Fruit fly (Drosophila melanogaster) whole organism, embryonic: ENCODE data around the gene spidey.

Experiments
- Adf1 ChIP-seq: fragments of 200-800 bp; sonication (Bioruptor generic); IDR thresholded peaks from 2 replicates; pipeline ENCODE4 v1.3.6; 2022; ENCODE audit warnings: missing biosample characterization, missing genetic modification characterization
- Blimp-1 ChIP-seq: fragments of 200-800 bp; sonication (Bioruptor generic); optimal IDR thresholded peaks from 3 replicates; lab custom pipeline; 2018; ENCODE audit warnings: missing biosample characterization, missing genetic modification characterization, mild to moderate bottlenecking, moderate library complexity, missing genetic modification reagents
- CG10274 ChIP-seq: fragments of 200-800 bp; sonication (Bioruptor generic); optimal IDR thresholded peaks from 3 replicates; lab custom pipeline; 2017; ENCODE audit warnings: missing biosample characterization, mild to moderate bottlenecking, missing genetic modification characterization
- CG10565 ChIP-seq: fragments of 200-800 bp; sonication (Bioruptor generic); optimal IDR thresholded peaks from 3 replicates; lab custom pipeline; 2016; ENCODE audit warnings: missing biosample characterization, mild to moderate bottlenecking, missing genetic modification characterization
- CG12071 ChIP-seq: fragments of 200-800 bp; sonication (Bioruptor generic); optimal IDR thresholded peaks from 3 replicates; lab custom pipeline; 2018; ENCODE audit warnings: missing biosample characterization, mild to moderate bottlenecking, missing genetic modification characterization
- CG12236 ChIP-seq: fragments of 200-800 bp; sonication (Bioruptor generic); optimal IDR thresholded peaks from 2 replicates; lab custom pipeline; 2016; ENCODE audit warnings: missing biosample characterization, missing genetic modification characterization
- CG12769 ChIP-seq: fragments of 200-800 bp; sonication (Bioruptor generic); optimal IDR thresholded peaks from 2 replicates; lab custom pipeline; 2019; ENCODE audit warnings: missing biosample characterization, mild to moderate bottlenecking, missing genetic modification characterization, moderate library complexity
- CG15011 ChIP-seq: fragments of 200-800 bp; sonication (Bioruptor generic); optimal IDR thresholded peaks from 3 replicates; lab custom pipeline; 2018; ENCODE audit warnings: missing biosample characterization, mild to moderate bottlenecking, missing genetic modification characterization
- CG16813 ChIP-seq: fragments of 200-800 bp; sonication (Bioruptor generic); IDR thresholded peaks from 3 replicates; pipeline ENCODE4 v1.3.6; 2022; ENCODE audit warnings: missing biosample characterization, missing genetic modification characterization; ENCODE audit not compliant: partially characterized antibody
- CG17912 ChIP-seq: fragments of 200-800 bp; sonication (Bioruptor generic); optimal IDR thresholded peaks from 2 replicates; lab custom pipeline; 2018; ENCODE audit warnings: missing biosample characterization, mild to moderate bottlenecking, missing genetic modification characterization
- CG31224 ChIP-seq: fragments of 200-800 bp; sonication (Bioruptor generic); IDR thresholded peaks from 2 replicates; pipeline ENCODE4 v1.3.6; 2022; ENCODE audit warnings: missing biosample characterization, missing genetic modification characterization
- CG3163 ChIP-seq: fragments of 200-800 bp; sonication (Bioruptor generic); optimal IDR thresholded peaks from 3 replicates; lab custom pipeline; 2016; ENCODE audit warnings: missing biosample characterization, missing genetic modification characterization
- CG43689 ChIP-seq: fragments of 200-800 bp; sonication (Bioruptor generic); IDR thresholded peaks from 2 replicates; pipeline ENCODE4 v1.3.6; 2022; ENCODE audit warnings: missing biosample characterization, missing genetic modification characterization
- CG5180 ChIP-seq: fragments of 200-800 bp; sonication (Bioruptor generic); optimal IDR thresholded peaks from 3 replicates; lab custom pipeline; 2017; ENCODE audit warnings: missing biosample characterization, missing genetic modification characterization, mild to moderate bottlenecking, moderate library complexity, missing genetic modification reagents
- CG7839 ChIP-seq: fragments of 200-800 bp; sonication (Bioruptor generic); optimal IDR thresholded peaks from 3 replicates; lab custom pipeline; 2018; ENCODE audit warnings: missing biosample characterization, mild to moderate bottlenecking, missing genetic modification characterization, moderate library complexity
- CG8281 ChIP-seq: fragments of 200-800 bp; sonication (Bioruptor generic); optimal IDR thresholded peaks from 2 replicates; lab custom pipeline; 2018; ENCODE audit warnings: missing biosample characterization, mild to moderate bottlenecking, missing genetic modification characterization, moderate library complexity
- CkIIα-i1 ChIP-seq: fragments of 200-800 bp; sonication (Bioruptor generic); IDR thresholded peaks from 2 replicates; pipeline ENCODE4 v1.3.6; 2022; ENCODE audit warnings: missing biosample characterization, missing genetic modification characterization
- D ChIP-seq, 2 experiments: fragments of 200-800 bp in 1 of 2; fragments of >200 bp in 1 of 2; sonication (Bioruptor generic) in 1 of 2; optimal IDR thresholded peaks; 2 replicates in 1 of 2; 3 replicates in 1 of 2; lab custom pipeline; 2017; ENCODE audit warnings: mild to moderate bottlenecking in 1 of 2, missing biosample characterization in 1 of 2, missing genetic modification characterization in 1 of 2, missing genetic modification reagents in 1 of 2
- Doc3 ChIP-seq: fragments of 200-800 bp; sonication (Bioruptor generic); IDR thresholded peaks from 3 replicates; pipeline ENCODE4 v1.3.6; 2022; ENCODE audit warnings: missing biosample characterization, missing genetic modification characterization; ENCODE audit not compliant: partially characterized antibody
- Fer2 ChIP-seq: fragments of 200-800 bp; sonication (Bioruptor generic); optimal IDR thresholded peaks from 2 replicates; lab custom pipeline; 2018; ENCODE audit warnings: missing biosample characterization, mild to moderate bottlenecking, missing genetic modification characterization, moderate library complexity
- Gsc ChIP-seq: fragments of 200-800 bp; sonication (Bioruptor generic); IDR thresholded peaks from 2 replicates; pipeline ENCODE4 v1.3.6; 2022; ENCODE audit warnings: missing biosample characterization, missing genetic modification characterization
- Hr3 ChIP-seq: fragments of 200-800 bp; sonication (Bioruptor generic); optimal IDR thresholded peaks from 3 replicates; lab custom pipeline; 2016; ENCODE audit warnings: missing biosample characterization, missing genetic modification characterization
- Hr39 ChIP-seq: fragments of >200 bp; optimal IDR thresholded peaks from 2 replicates; lab custom pipeline; 2017
- Hsf ChIP-seq: fragments of 200-800 bp; sonication (Bioruptor generic); optimal IDR thresholded peaks from 3 replicates; lab custom pipeline; 2016; ENCODE audit warnings: missing biosample characterization, missing genetic modification characterization
- Nf-YB ChIP-seq: fragments of 200-800 bp; sonication (Bioruptor generic); optimal IDR thresholded peaks from 3 replicates; lab custom pipeline; 2019; ENCODE audit warnings: missing biosample characterization, mild to moderate bottlenecking, missing genetic modification characterization, moderate library complexity
- Nf-YC ChIP-seq: fragments of 200-800 bp; optimal IDR thresholded peaks from 3 replicates; lab custom pipeline; 2019; ENCODE audit warnings: missing biosample characterization, mild to moderate bottlenecking, missing genetic modification characterization, moderate library complexity
- PHDP ChIP-seq: fragments of 200-800 bp; sonication (Bioruptor generic); optimal IDR thresholded peaks from 3 replicates; lab custom pipeline; 2018; ENCODE audit warnings: missing biosample characterization, mild to moderate bottlenecking, missing genetic modification characterization, moderate library complexity
- Poxn ChIP-seq: fragments of 200-800 bp; sonication (Bioruptor generic); IDR thresholded peaks from 2 replicates; pipeline ENCODE4 v1.3.6; 2022; ENCODE audit warnings: missing biosample characterization, missing genetic modification characterization
- Sox100B ChIP-seq: fragments of 200-800 bp; sonication (Bioruptor generic); optimal IDR thresholded peaks from 3 replicates; lab custom pipeline; 2018; ENCODE audit warnings: missing biosample characterization, mild to moderate bottlenecking, missing genetic modification characterization
- Vsx1 ChIP-seq: fragments of 200-800 bp; sonication (Bioruptor generic); optimal IDR thresholded peaks from 2 replicates; lab custom pipeline; 2017; ENCODE audit warnings: missing biosample characterization, mild to moderate bottlenecking, missing genetic modification characterization, missing genetic modification reagents
- YL-1 ChIP-seq: fragments of 200-800 bp; sonication (Bioruptor generic); optimal IDR thresholded peaks from 3 replicates; lab custom pipeline; 2017; ENCODE audit warnings: missing biosample characterization, mild to moderate bottlenecking, missing genetic modification characterization
- br ChIP-seq: fragments of >200 bp; optimal IDR thresholded peaks from 2 replicates; lab custom pipeline; 2017
- chm ChIP-seq: fragments of 200-800 bp; sonication (Bioruptor generic); IDR thresholded peaks from 2 replicates; pipeline ENCODE4 v1.3.6; 2022; ENCODE audit warnings: missing biosample characterization, missing genetic modification characterization
- croc ChIP-seq: fragments of 200-800 bp; sonication (Bioruptor generic); conservative IDR thresholded peaks from 3 replicates; pipeline ENCODE4 v1.3.6; 2022; ENCODE audit warnings: missing biosample characterization, missing genetic modification characterization
- crol ChIP-seq: fragments of 200-800 bp; sonication (Bioruptor generic); IDR thresholded peaks from 2 replicates; pipeline ENCODE4 v1.3.6; 2022; ENCODE audit warnings: missing biosample characterization, missing genetic modification characterization
- danr ChIP-seq: fragments of 200-800 bp; sonication (Bioruptor generic); IDR thresholded peaks from 2 replicates; pipeline ENCODE4 v1.3.6; 2022; ENCODE audit warnings: missing biosample characterization, missing genetic modification characterization
- dati ChIP-seq: fragments of 200-800 bp; sonication (Bioruptor generic); IDR thresholded peaks from 2 replicates; pipeline ENCODE4 v1.3.6; 2022; ENCODE audit warnings: missing biosample characterization, missing genetic modification characterization
- disco-r ChIP-seq: fragments of 200-800 bp; sonication (Bioruptor generic); optimal IDR thresholded peaks from 2 replicates; lab custom pipeline; 2016; ENCODE audit warnings: missing biosample characterization, missing genetic modification characterization
- dmrt11E ChIP-seq: fragments of 200-800 bp; sonication (Bioruptor generic); optimal IDR thresholded peaks from 3 replicates; lab custom pipeline; 2018; ENCODE audit warnings: missing biosample characterization, mild to moderate bottlenecking, missing genetic modification characterization, moderate library complexity
- dpn ChIP-seq, 2 experiments: fragments of 200-800 bp; sonication (Bioruptor generic); optimal IDR thresholded peaks; 3 replicates each; lab custom pipeline; 2016; ENCODE audit warnings: missing biosample characterization in 2 of 2, missing genetic modification characterization in 2 of 2
- dysf ChIP-seq: fragments of 200-800 bp; sonication (Bioruptor generic); IDR thresholded peaks from 3 replicates; pipeline ENCODE4 v1.3.6; 2022; ENCODE audit warnings: missing biosample characterization, missing genetic modification characterization
- esg ChIP-seq: fragments of 200-800 bp; sonication (Bioruptor generic); conservative IDR thresholded peaks from 2 replicates; pipeline ENCODE4 v1.3.6; 2022; ENCODE audit warnings: missing biosample characterization, missing genetic modification characterization
- grau ChIP-seq: fragments of 200-800 bp; optimal IDR thresholded peaks from 3 replicates; lab custom pipeline; 2019; ENCODE audit warnings: missing biosample characterization, mild to moderate bottlenecking, missing genetic modification characterization, moderate library complexity
- ham ChIP-seq: fragments of 200-800 bp; sonication (Bioruptor generic); IDR thresholded peaks from 2 replicates; pipeline ENCODE4 v1.3.6; 2022; ENCODE audit warnings: missing biosample characterization, missing genetic modification characterization
- inv ChIP-seq: fragments of 200-800 bp; sonication (Bioruptor generic); IDR thresholded peaks from 2 replicates; pipeline ENCODE4 v1.3.6; 2022; ENCODE audit warnings: missing biosample characterization, missing genetic modification characterization; ENCODE audit not compliant: partially characterized antibody
- nerfin-2 ChIP-seq: fragments of 200-800 bp; sonication (Bioruptor generic); IDR thresholded peaks from 2 replicates; pipeline ENCODE4 v1.3.6; 2022; ENCODE audit warnings: missing biosample characterization, missing genetic modification characterization; ENCODE audit not compliant: partially characterized antibody
- pb ChIP-seq: fragments of 200-800 bp; sonication (Bioruptor generic); optimal IDR thresholded peaks from 3 replicates; lab custom pipeline; 2016; ENCODE audit warnings: missing biosample characterization, missing genetic modification characterization
- repo ChIP-seq: fragments of 200-800 bp; sonication (Bioruptor generic); optimal IDR thresholded peaks from 2 replicates; lab custom pipeline; 2016; ENCODE audit warnings: missing biosample characterization, missing genetic modification characterization
- schlank ChIP-seq: fragments of 200-800 bp; sonication (Bioruptor generic); optimal IDR thresholded peaks from 2 replicates; lab custom pipeline; 2018; ENCODE audit warnings: missing biosample characterization, mild to moderate bottlenecking, missing genetic modification characterization
- wor ChIP-seq: fragments of 200-800 bp; sonication (Bioruptor generic); IDR thresholded peaks from 2 replicates; pipeline ENCODE4 v1.3.6; 2022; ENCODE audit warnings: missing biosample characterization, missing genetic modification characterization

The spidey gene

dm6 chrX:7920081-7920688, 11.5 kb downstream of the spidey start, which contains the start of the genes hdm and Ykt6 (continued):
- TF ChIP-seq Doc3 (GFP tag; lab: Robert Waterston, UW) = peak; percentile 98
- TF ChIP-seq Sox100B (GFP tag; lab: Kevin White, UChicago) = no peak
- TF ChIP-seq croc (GFP tag; lab: Robert Waterston, UW) = peak; percentile 46; the same call in 2 of the 3 replicates
- TF ChIP-seq Nf-YC (tag; lab: Kevin White, UChicago) = peak; percentile 61
- TF ChIP-seq Fer2 (tag; lab: Kevin White, UChicago) = peak; percentile 39
- no peak for TF ChIP-seq CG10565
- no peak; the same call in 1 of the 2 replicates for TF ChIP-seq chm (GFP tag; lab: Robert Waterston, UW)
- no peak for TF ChIP-seq CG17912 (GFP tag; lab: Kevin White, UChicago)
- peak; percentile 73 for TF ChIP-seq CG3163
- peak; percentile 10; the same call in 1 of the 2 replicates for TF ChIP-seq Poxn
- TF ChIP-seq D (optimal IDR thresholded peaks at IDR 0.05; lab: Kevin White, UChicago) = no peak
- peak; percentile 48 for TF ChIP-seq D (GFP tag; optimal IDR thresholded peaks at IDR 0.05; lab: Kevin White, UChicago)
- TF ChIP-seq PHDP (tag; lab: Kevin White, UChicago) = peak; percentile 72
- TF ChIP-seq Nf-YB (GFP tag; lab: Kevin White, UChicago) = peak; percentile 47
- peak; percentile 76; the same call in 1 of the 3 replicates for TF ChIP-seq dysf
- TF ChIP-seq Hr3 (GFP tag; lab: Kevin White, UChicago) = peak; percentile 46
- TF ChIP-seq crol (GFP tag; lab: Robert Waterston, UW) = peak; percentile 57; the same call in 1 of the 2 replicates
- TF ChIP-seq wor (GFP tag; lab: Robert Waterston, UW) = peak; percentile 62
- TF ChIP-seq ham (GFP tag; lab: Robert Waterston, UW) = no peak
- TF ChIP-seq br (lab: Kevin White, UChicago) = no peak
- TF ChIP-seq CG12236 (GFP tag; lab: Kevin White, UChicago) = peak; percentile 34
- peak; percentile 65 for TF ChIP-seq esg (GFP tag; lab: Robert Waterston, UW)
- no peak for TF ChIP-seq CG8281 (tag; lab: Kevin White, UChicago)
- TF ChIP-seq CG43689 = no peak
- no peak for TF ChIP-seq CG10274 (GFP tag; lab: Kevin White, UChicago)
- no peak for TF ChIP-seq CG7839
- peak; percentile 47; the same call in 1 of the 2 replicates for TF ChIP-seq Gsc (GFP tag; lab: Robert Waterston, UW)
- TF ChIP-seq CkIIα-i1 (GFP tag; lab: Robert Waterston, UW) = no peak
- no peak for TF ChIP-seq Vsx1 (GFP tag; lab: Kevin White, UChicago)
- no peak for TF ChIP-seq dati (GFP tag; lab: Robert Waterston, UW)
- TF ChIP-seq YL-1 (GFP tag; lab: Kevin White, UChicago) = peak; percentile 57
- TF ChIP-seq disco-r = peak; percentile 41
- TF ChIP-seq CG16813 (GFP tag; lab: Robert Waterston, UW) = peak; percentile 95
- peak; percentile 71; the same call in 1 of the 2 replicates for TF ChIP-seq danr
- TF ChIP-seq Hr39 (lab: Kevin White, UChicago) = no peak
- TF ChIP-seq Blimp-1 (GFP tag; lab: Kevin White, UChicago) = no peak
- TF ChIP-seq Hsf = peak; percentile 77
- no peak for TF ChIP-seq CG15011
- peak; percentile 31 for TF ChIP-seq pb (GFP tag; lab: Kevin White, UChicago)
- TF ChIP-seq CG5180 (GFP tag; lab: Kevin White, UChicago) = peak; percentile 21
- peak; percentile 94 for TF ChIP-seq nerfin-2
- TF ChIP-seq inv (GFP tag; lab: Robert Waterston, UW) = peak; percentile 92
- TF ChIP-seq CG12769 = no peak
- TF ChIP-seq dmrt11E (tag; lab: Kevin White, UChicago) = peak; percentile 74
- peak; percentile 52 for TF ChIP-seq repo
- peak; percentile 86 to 87 for TF ChIP-seq dpn (GFP tag; optimal IDR thresholded peaks at IDR 0.05; lab: Kevin White, UChicago)
- TF ChIP-seq CG31224 (GFP tag; lab: Robert Waterston, UW) = peak; percentile 66
- peak; percentile 64 for TF ChIP-seq schlank (tag; lab: Kevin White, UChicago)
- peak; percentile 60 for TF ChIP-seq Adf1 (GFP tag; lab: Robert Waterston, UW)
- no peak for TF ChIP-seq grau (tag; lab: Kevin White, UChicago)
- no peak for TF ChIP-seq CG12071 (GFP tag; lab: Kevin White, UChicago)
